Worm (Caenorhabditis elegans) whole organism, L1 larva: ENCODE measurements around the gene mnr-1.

ENCODE experiments used
- C04F5.9 ChIP-seq: sonication (generic microtip); optimal IDR thresholded peaks from 2 replicates; lab custom pipeline; 2016; ENCODE audit warnings: missing genetic modification characterization, missing compliant biosample characterization
- Y116A8C.19 ChIP-seq: sonication (generic microtip); optimal IDR thresholded peaks from 2 replicates; lab custom pipeline; 2016; ENCODE audit warnings: missing compliant biosample characterization, missing genetic modification characterization, borderline replicate concordance
- ces-1 ChIP-seq: fragments of 150-350 bp; optimal IDR thresholded peaks from 2 replicates; lab custom pipeline; 2014; ENCODE audit warnings: missing biosample characterization, missing genetic modification reagents, missing genetic modification characterization
- fos-1 ChIP-seq: fragments of 150-350 bp; optimal IDR thresholded peaks from 2 replicates; lab custom pipeline; 2014; ENCODE audit warnings: missing biosample characterization, missing genetic modification characterization
- irx-1 ChIP-seq: sonication (generic microtip); optimal IDR thresholded peaks from 2 replicates; lab custom pipeline; 2016; ENCODE audit warnings: missing genetic modification characterization, missing compliant biosample characterization
- lin-35 ChIP-seq, 2 experiments: fragments of 150-350 bp; optimal IDR thresholded peaks; 2 replicates each; lab custom pipeline; 2014; ENCODE audit warnings: missing biosample characterization in 2 of 2, missing genetic modification characterization in 2 of 2, missing genetic modification reagents in 2 of 2
- lsy-2 ChIP-seq, 2 experiments: fragments of 150-350 bp; optimal IDR thresholded peaks; 2 replicates each; lab custom pipeline; 2014; ENCODE audit warnings: missing biosample characterization in 2 of 2, missing genetic modification characterization in 2 of 2
- nhr-11 ChIP-seq: fragments of 150-350 bp; optimal IDR thresholded peaks from 2 replicates; lab custom pipeline; 2014; ENCODE audit warnings: missing biosample characterization, missing genetic modification characterization
- nhr-76 ChIP-seq: sonication (generic microtip); optimal IDR thresholded peaks from 2 replicates; lab custom pipeline; 2017; ENCODE audit warnings: missing biosample characterization, missing genetic modification characterization
- snpc-4 ChIP-seq: fragments of 150-350 bp; optimal IDR thresholded peaks from 2 replicates; lab custom pipeline; 2014; ENCODE audit warnings: missing biosample characterization, missing genetic modification characterization
- vab-15 ChIP-seq: sonication (generic microtip); optimal IDR thresholded peaks from 2 replicates; lab custom pipeline; 2017; ENCODE audit warnings: missing genotype, mild to moderate bottlenecking, missing genetic modification characterization, missing compliant biosample characterization
- zag-1 ChIP-seq: fragments of 150-350 bp; optimal IDR thresholded peaks from 2 replicates; lab custom pipeline; 2014; ENCODE audit warnings: missing biosample characterization, missing genetic modification characterization
- ztf-4 ChIP-seq: fragments of 150-350 bp; optimal IDR thresholded peaks from 2 replicates; lab custom pipeline; 2014; ENCODE audit warnings: missing biosample characterization, missing genetic modification characterization

ce11 chrV:20691585-20691984 is 37.1 kb downstream of the mnr-1 start, which contains the start of gene F53F8.4:
- no peak for TF ChIP-seq vab-15
- no peak for TF ChIP-seq fos-1 (tag; lab: Kevin White, UChicago)
- no peak for TF ChIP-seq irx-1 (tag; lab: Kevin White, UChicago)
- no peak for TF ChIP-seq C04F5.9 (tag; lab: Kevin White, UChicago)
- TF ChIP-seq nhr-11, result no peak
- TF ChIP-seq nhr-76 (tag; lab: Kevin White, UChicago), result no peak
- no peak for TF ChIP-seq lsy-2 (tag; optimal IDR thresholded peaks at IDR 0.05; lab: Kevin White, UChicago)
- no peak for TF ChIP-seq lin-35 (GFP tag; optimal IDR thresholded peaks at IDR 0.05; lab: Kevin White, UChicago)
- TF ChIP-seq ztf-4 (tag; lab: Kevin White, UChicago), result no peak
- TF ChIP-seq snpc-4 (tag; lab: Kevin White, UChicago), result no peak
- no peak for TF ChIP-seq Y116A8C.19 (tag; lab: Kevin White, UChicago)
- no peak for TF ChIP-seq ces-1 (GFP tag; lab: Kevin White, UChicago)
- no peak for TF ChIP-seq zag-1
